Fruit fly (Drosophila melanogaster) whole organism, pupa: ENCODE results near the gene COX7A.

Experiments used
- CG14655 ChIP-seq: fragments of 200-800 bp; sonication (Bioruptor generic); optimal IDR thresholded peaks from 3 replicates; lab custom pipeline; 2017; ENCODE audit warnings: mild to moderate bottlenecking, missing biosample characterization, missing genetic modification reagents, missing genetic modification characterization
- CG34367 ChIP-seq: fragments of 200-800 bp; sonication (Bioruptor generic); optimal IDR thresholded peaks from 2 replicates; lab custom pipeline; 2018; ENCODE audit warnings: missing biosample characterization, mild to moderate bottlenecking, missing genetic modification characterization
- CG8159 ChIP-seq: fragments of 200-800 bp; sonication (Bioruptor generic); optimal IDR thresholded peaks from 3 replicates; lab custom pipeline; 2018; ENCODE audit warnings: missing biosample characterization, mild to moderate bottlenecking, missing genetic modification characterization, moderate library complexity
- CG8301 ChIP-seq: fragments of 200-800 bp; sonication (Bioruptor generic); optimal IDR thresholded peaks from 2 replicates; lab custom pipeline; 2018; ENCODE audit warnings: missing biosample characterization, mild to moderate bottlenecking, missing genetic modification characterization
- D1 ChIP-seq: fragments of 200-800 bp; sonication (Bioruptor generic); optimal IDR thresholded peaks from 2 replicates; lab custom pipeline; 2018; ENCODE audit warnings: missing biosample characterization, mild to moderate bottlenecking, missing genetic modification characterization, moderate library complexity
- EcR ChIP-seq: fragments of 200-800 bp; sonication (Bioruptor generic); optimal IDR thresholded peaks from 3 replicates; lab custom pipeline; 2019; ENCODE audit warnings: missing biosample characterization, missing genetic modification characterization, mild to moderate bottlenecking, moderate library complexity, missing genetic modification reagents
- Ets98B ChIP-seq: fragments of 200-800 bp; sonication (Bioruptor generic); IDR thresholded peaks from 2 replicates; pipeline ENCODE4 v1.3.6; 2022; ENCODE audit warnings: missing biosample characterization, missing genetic modification characterization

DNA sequence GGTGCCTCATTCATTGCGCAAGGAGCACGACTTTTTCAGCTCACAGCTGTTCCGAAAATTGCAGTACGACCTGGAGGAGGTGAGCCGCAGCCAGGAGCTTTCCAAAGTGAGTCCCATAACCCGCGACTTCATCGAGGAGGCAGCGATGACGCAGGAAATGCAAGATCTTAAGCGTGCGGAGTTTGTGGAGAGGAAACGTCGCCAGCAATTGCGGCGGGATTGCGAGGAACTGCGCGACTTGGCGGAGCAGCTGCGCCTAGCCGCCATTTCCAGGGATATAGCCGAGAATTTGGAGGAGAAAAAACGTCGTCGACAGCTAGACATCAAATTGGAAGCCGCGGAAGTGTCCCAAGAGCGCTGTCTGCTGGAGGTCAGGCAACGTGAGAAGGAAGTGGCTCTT lies 7.0 kb upstream of the COX7A start:
- no peak for TF ChIP-seq CG14655
- TF ChIP-seq EcR (GFP tag; lab: Kevin White, UChicago), result no peak
- no peak for TF ChIP-seq D1 (tag; lab: Kevin White, UChicago)
- no peak for TF ChIP-seq CG8301
- no peak for TF ChIP-seq CG34367 (tag; lab: Kevin White, UChicago)
- no peak for TF ChIP-seq Ets98B (GFP tag; lab: Robert Waterston, UW)
- TF ChIP-seq CG8159 (tag; lab: Kevin White, UChicago), result no peak
